Fruit fly (Drosophila melanogaster): ENCODE results near the gene Prosbeta2R2.

dm6 chr3R:5193271-5193670 is 26.1 kb downstream of the Prosbeta2R2 start:
- TF ChIP-seq Myc (optimal IDR thresholded peaks at IDR 0.05) (no peak), h (optimal IDR thresholded peaks at IDR 0.05) (no peak), insv (optimal IDR thresholded peaks at IDR 0.05) (no peak), psq (optimal IDR thresholded peaks at IDR 0.05) (no peak), Sin3A (optimal IDR thresholded peaks at IDR 0.05) (no peak)

Data from Kc167 (cell line).